Fruit fly (Drosophila melanogaster) whole organism, embryonic: ENCODE data around the gene RluA-1.

Source experiments
- Aef1 ChIP-seq: fragments of 200-800 bp; sonication (Bioruptor generic); IDR thresholded peaks from 3 replicates; pipeline ENCODE4 v1.3.6; 2022; ENCODE audit warnings: missing biosample characterization, missing genetic modification characterization
- B-H2 ChIP-seq: fragments of 200-800 bp; sonication (Bioruptor generic); optimal IDR thresholded peaks from 2 replicates; lab custom pipeline; 2018; ENCODE audit warnings: missing biosample characterization, mild to moderate bottlenecking, missing genetic modification characterization
- BtbVII ChIP-seq: fragments of 200-800 bp; sonication (Bioruptor generic); optimal IDR thresholded peaks from 3 replicates; lab custom pipeline; 2017; ENCODE audit warnings: missing biosample characterization, mild to moderate bottlenecking, missing genetic modification characterization
- CG1233 ChIP-seq: fragments of 200-800 bp; sonication (Bioruptor generic); optimal IDR thresholded peaks from 4 replicates; lab custom pipeline; 2018; ENCODE audit warnings: missing biosample characterization, mild to moderate bottlenecking, missing genetic modification characterization
- CG14014 ChIP-seq: fragments of 200-800 bp; sonication (Bioruptor generic); IDR thresholded peaks from 2 replicates; pipeline ENCODE4 v1.3.6; 2022; ENCODE audit warnings: missing biosample characterization, missing genetic modification characterization
- CG1647 ChIP-seq: fragments of 200-800 bp; sonication (Bioruptor generic); optimal IDR thresholded peaks from 3 replicates; lab custom pipeline; 2016; ENCODE audit warnings: missing biosample characterization, missing genetic modification characterization
- CG17328 ChIP-seq: fragments of 200-800 bp; sonication (Bioruptor generic); IDR thresholded peaks from 2 replicates; pipeline ENCODE4 v1.3.6; 2022; ENCODE audit warnings: missing biosample characterization, missing genetic modification characterization
- CG17361 ChIP-seq: fragments of 200-800 bp; sonication (Bioruptor generic); IDR thresholded peaks from 3 replicates; pipeline ENCODE4 v1.3.6; 2022; ENCODE audit warnings: missing biosample characterization, missing genetic modification characterization
- CG17829 ChIP-seq: fragments of 200-800 bp; optimal IDR thresholded peaks from 2 replicates; lab custom pipeline; 2019; ENCODE audit warnings: missing biosample characterization, mild to moderate bottlenecking, missing genetic modification characterization, moderate library complexity
- CG18619 ChIP-seq: fragments of 200-800 bp; sonication (Bioruptor generic); optimal IDR thresholded peaks from 3 replicates; lab custom pipeline; 2017; ENCODE audit warnings: missing biosample characterization, mild to moderate bottlenecking, missing genetic modification characterization
- CG2120 ChIP-seq: fragments of 200-800 bp; sonication (Bioruptor generic); optimal IDR thresholded peaks from 3 replicates; lab custom pipeline; 2016; ENCODE audit warnings: missing biosample characterization, missing genetic modification characterization
- CG32532 ChIP-seq: fragments of 200-800 bp; sonication (Bioruptor generic); IDR thresholded peaks from 2 replicates; pipeline ENCODE4 v1.3.6; 2022; ENCODE audit warnings: missing biosample characterization, missing genetic modification characterization
- CG3726 ChIP-seq: fragments of 200-800 bp; sonication (Bioruptor generic); IDR thresholded peaks from 3 replicates; pipeline ENCODE4, ENCODE4 v1.3.6; 2022; ENCODE audit warnings: missing biosample characterization, missing genetic modification characterization
- CG4404 ChIP-seq: fragments of 200-800 bp; sonication (Bioruptor generic); IDR thresholded peaks from 2 replicates; pipeline ENCODE4 v1.3.6; 2022; ENCODE audit warnings: missing biosample characterization, missing genetic modification characterization
- CG5953 ChIP-seq: fragments of 200-800 bp; sonication (Bioruptor generic); IDR thresholded peaks from 2 replicates; pipeline ENCODE4 v1.3.6; 2022; ENCODE audit warnings: missing biosample characterization, missing genetic modification characterization
- CG6683 ChIP-seq: fragments of 200-800 bp; sonication (Bioruptor generic); optimal IDR thresholded peaks from 2 replicates; lab custom pipeline; 2017; ENCODE audit warnings: missing biosample characterization, mild to moderate bottlenecking, missing genetic modification characterization, missing genetic modification reagents
- CG7745 ChIP-seq: fragments of 200-800 bp; sonication (Bioruptor generic); optimal IDR thresholded peaks from 2 replicates; lab custom pipeline; 2018; ENCODE audit warnings: missing biosample characterization, mild to moderate bottlenecking, missing genetic modification characterization, moderate library complexity
- CG7963 ChIP-seq: fragments of 200-800 bp; sonication (Bioruptor generic); IDR thresholded peaks from 3 replicates; pipeline ENCODE4 v1.3.6; 2022; ENCODE audit warnings: missing biosample characterization, missing genetic modification characterization; ENCODE audit not compliant: partially characterized antibody
- CG9215 ChIP-seq: fragments of 200-800 bp; sonication (Bioruptor generic); IDR thresholded peaks from 2 replicates; pipeline ENCODE4 v1.3.6; 2022; ENCODE audit warnings: missing biosample characterization, missing genetic modification characterization
- CG9727 ChIP-seq: fragments of 200-800 bp; sonication (Bioruptor generic); optimal IDR thresholded peaks from 3 replicates; lab custom pipeline; 2017; ENCODE audit warnings: missing biosample characterization, mild to moderate bottlenecking, missing genetic modification characterization
- Dbx ChIP-seq: fragments of 200-800 bp; sonication (Bioruptor generic); IDR thresholded peaks from 3 replicates; pipeline ENCODE4 v1.3.6; 2022; ENCODE audit warnings: missing biosample characterization, missing genetic modification characterization
- Dfd ChIP-seq, 2 experiments: fragments of >200 bp; optimal IDR thresholded peaks; 2 replicates each; lab custom pipeline; 2017; ENCODE audit warnings: missing biosample characterization in 2 of 2, missing genetic modification characterization in 2 of 2
- Dip2 ChIP-seq: fragments of 200-800 bp; sonication (Bioruptor generic); IDR thresholded peaks from 2 replicates; pipeline ENCODE4 v1.3.6; 2022; ENCODE audit warnings: missing biosample characterization, missing genetic modification characterization
- Dref ChIP-seq: fragments of 200-800 bp; sonication (Bioruptor generic); IDR thresholded peaks from 2 replicates; pipeline ENCODE4 v1.3.6; 2022; ENCODE audit warnings: missing biosample characterization, missing genetic modification characterization
- Ets65A ChIP-seq: fragments of 200-800 bp; sonication (Bioruptor generic); peaks from one replicate; lab custom pipeline; 2016; ENCODE audit warnings: missing biosample characterization, missing genetic modification characterization
- Fer2 ChIP-seq: fragments of 200-800 bp; sonication (Bioruptor generic); optimal IDR thresholded peaks from 2 replicates; lab custom pipeline; 2018; ENCODE audit warnings: missing biosample characterization, mild to moderate bottlenecking, missing genetic modification characterization, moderate library complexity
- H2.0 ChIP-seq: fragments of 200-800 bp; sonication (Bioruptor generic); IDR thresholded peaks from 2 replicates; pipeline ENCODE4 v1.3.6; 2022; ENCODE audit warnings: missing biosample characterization, missing genetic modification characterization
- Hey ChIP-seq: fragments of 200-800 bp; sonication (Bioruptor generic); optimal IDR thresholded peaks from 3 replicates; lab custom pipeline; 2018; ENCODE audit warnings: missing biosample characterization, mild to moderate bottlenecking, missing genetic modification characterization
- Lhr ChIP-seq: fragments of 200-800 bp; sonication (Bioruptor generic); optimal IDR thresholded peaks from 3 replicates; lab custom pipeline; 2017; ENCODE audit warnings: mild to moderate bottlenecking, missing biosample characterization, missing genetic modification reagents, missing genetic modification characterization
- Med ChIP-seq: fragments of 200-800 bp; sonication (Bioruptor generic); peaks from one replicate; lab custom pipeline; 2016; ENCODE audit warnings: missing biosample characterization, missing genetic modification characterization, mild to moderate bottlenecking, inconsistent platforms, moderate library complexity
- NfI ChIP-seq: fragments of 200-800 bp; sonication (Bioruptor generic); optimal IDR thresholded peaks from 3 replicates; lab custom pipeline; 2018; ENCODE audit warnings: missing biosample characterization, mild to moderate bottlenecking, missing genetic modification characterization, moderate library complexity
- Opbp ChIP-seq: fragments of 200-800 bp; sonication (Bioruptor generic); IDR thresholded peaks from 3 replicates; pipeline ENCODE4 v1.3.6; 2022; ENCODE audit warnings: missing biosample characterization, missing genetic modification characterization; ENCODE audit not compliant: partially characterized antibody
- Sin3A ChIP-seq: fragments of >200 bp; optimal IDR thresholded peaks from 2 replicates; lab custom pipeline; 2018
- Sox100B ChIP-seq: fragments of 200-800 bp; sonication (Bioruptor generic); optimal IDR thresholded peaks from 3 replicates; lab custom pipeline; 2018; ENCODE audit warnings: missing biosample characterization, mild to moderate bottlenecking, missing genetic modification characterization
- Ssrp ChIP-seq: fragments of 200-800 bp; sonication (Bioruptor generic); optimal IDR thresholded peaks from 2 replicates; lab custom pipeline; 2018; ENCODE audit warnings: missing biosample characterization, mild to moderate bottlenecking, missing genetic modification characterization, moderate library complexity
- amos ChIP-seq: fragments of 200-800 bp; sonication (Bioruptor generic); IDR thresholded peaks from 2 replicates; pipeline ENCODE4 v1.3.6; 2022; ENCODE audit warnings: missing biosample characterization, missing genetic modification characterization; ENCODE audit not compliant: partially characterized antibody
- ara ChIP-seq: fragments of 200-800 bp; sonication (Bioruptor generic); IDR thresholded peaks from 2 replicates; pipeline ENCODE4 v1.3.6; 2022; ENCODE audit warnings: missing biosample characterization, missing genetic modification characterization
- ato ChIP-seq: fragments of 200-800 bp; sonication (Bioruptor generic); IDR thresholded peaks from 2 replicates; pipeline ENCODE4 v1.3.6; 2022; ENCODE audit warnings: missing biosample characterization, missing genetic modification characterization; ENCODE audit not compliant: partially characterized antibody
- ci ChIP-seq: fragments of 200-800 bp; sonication (Bioruptor generic); IDR thresholded peaks from 3 replicates; pipeline ENCODE4 v1.3.6; 2022; ENCODE audit warnings: missing biosample characterization, missing genetic modification characterization
- crc ChIP-seq: fragments of 200-800 bp; sonication (Bioruptor generic); optimal IDR thresholded peaks from 2 replicates; lab custom pipeline; 2016; ENCODE audit warnings: missing biosample characterization, missing genetic modification characterization
- danr ChIP-seq: fragments of 200-800 bp; sonication (Bioruptor generic); IDR thresholded peaks from 2 replicates; pipeline ENCODE4 v1.3.6; 2022; ENCODE audit warnings: missing biosample characterization, missing genetic modification characterization
- ewg ChIP-seq: fragments of 200-800 bp; sonication (Bioruptor generic); optimal IDR thresholded peaks from 3 replicates; lab custom pipeline; 2017; ENCODE audit warnings: mild to moderate bottlenecking, missing biosample characterization, missing genetic modification reagents, missing genetic modification characterization
- hb ChIP-seq: fragments of 200-800 bp; sonication (Bioruptor generic); IDR thresholded peaks from 3 replicates; pipeline ENCODE4 v1.3.6; 2022; ENCODE audit warnings: missing biosample characterization, missing genetic modification characterization; ENCODE audit not compliant: partially characterized antibody
- knrl ChIP-seq: fragments of 200-800 bp; sonication (Bioruptor generic); IDR thresholded peaks from 3 replicates; pipeline ENCODE4 v1.3.6; 2022; ENCODE audit warnings: missing biosample characterization, missing genetic modification characterization; ENCODE audit not compliant: partially characterized antibody
- odd ChIP-seq: fragments of 200-800 bp; sonication (Bioruptor generic); optimal IDR thresholded peaks from 2 replicates; lab custom pipeline; 2017; ENCODE audit warnings: missing biosample characterization, mild to moderate bottlenecking, missing genetic modification characterization
- phol ChIP-seq: fragments of 200-800 bp; sonication (Bioruptor generic); optimal IDR thresholded peaks from 3 replicates; lab custom pipeline; 2018; ENCODE audit warnings: missing biosample characterization, mild to moderate bottlenecking, missing genetic modification characterization, moderate library complexity
- ro ChIP-seq: fragments of 200-800 bp; sonication (Bioruptor generic); IDR thresholded peaks from 2 replicates; pipeline ENCODE4 v1.3.6; 2022; ENCODE audit warnings: missing biosample characterization, missing genetic modification characterization
- sna ChIP-seq: fragments of 200-800 bp; sonication (Bioruptor generic); IDR thresholded peaks from 2 replicates; pipeline ENCODE4 v1.3.6; 2022; ENCODE audit warnings: missing biosample characterization, missing genetic modification characterization; ENCODE audit not compliant: partially characterized antibody
- wdn ChIP-seq: fragments of 200-800 bp; sonication (Bioruptor generic); IDR thresholded peaks from 2 replicates; pipeline ENCODE4 v1.3.6; 2022; ENCODE audit warnings: missing biosample characterization, missing genetic modification characterization
- zfh1 ChIP-seq: fragments of 200-800 bp; sonication (Bioruptor generic); IDR thresholded peaks from 3 replicates; pipeline ENCODE4 v1.3.6; 2022; ENCODE audit warnings: missing biosample characterization, missing genetic modification characterization

RluA-1 gene

dm6 chr2L:10426534-10427048, 47.6 kb downstream of the RluA-1 start, which contains the start of the genes SmB and KdelR (continued):
- TF ChIP-seq Sox100B (GFP tag; lab: Kevin White, UChicago) (peak; percentile 48), zfh1 (GFP tag; lab: Robert Waterston, UW) (peak; percentile 6; the same call in 1 of the 3 replicates), CG14014 (GFP tag; lab: Robert Waterston, UW) (no peak), ewg (GFP tag; lab: Kevin White, UChicago) (peak; percentile 56), CG1233 (GFP tag; lab: Kevin White, UChicago) (no peak), wdn (no peak), Sin3A (lab: Kevin White, UChicago) (peak; percentile 44), CG9727 (GFP tag; lab: Kevin White, UChicago) (peak; percentile 42), CG17361 (peak; percentile 60; the same call in 2 of the 3 replicates), knrl (GFP tag; lab: Robert Waterston, UW) (peak; percentile 69), CG7963 (GFP tag; lab: Robert Waterston, UW) (peak; percentile 76), CG6683 (no peak), sna (GFP tag; lab: Robert Waterston, UW) (peak; percentile 89), odd (no peak), CG17829 (tag; lab: Kevin White, UChicago) (peak; percentile 65), BtbVII (GFP tag; lab: Kevin White, UChicago) (peak; percentile 11)

- TF ChIP-seq phol (tag; lab: Kevin White, UChicago) (no peak), Dref (GFP tag; lab: Robert Waterston, UW) (0 out of 2 replicates have a peak, but pooled peaks have one; percentile 6), NfI (no peak), CG2120 (GFP tag; lab: Kevin White, UChicago) (no peak), CG1647 (no peak), hb (GFP tag; lab: Robert Waterston, UW) (peak; percentile 55; the same call in 1 of the 3 replicates), Dip2 (GFP tag; lab: Robert Waterston, UW) (no peak), Aef1 (GFP tag; lab: Robert Waterston, UW) (no peak), Hey (tag; lab: Kevin White, UChicago) (no peak), ro (GFP tag; lab: Robert Waterston, UW) (no peak), CG17328 (GFP tag; lab: Robert Waterston, UW) (no peak), CG18619 (GFP tag; lab: Kevin White, UChicago) (no peak), Dfd (GFP tag; optimal IDR thresholded peaks at IDR 0.05; lab: Kevin White, UChicago) (no peak), amos (0 out of 2 replicates have a peak, but pooled peaks have one; percentile 16), Fer2 (tag; lab: Kevin White, UChicago) (no peak), CG32532 (no peak), CG5953 (GFP tag; lab: Robert Waterston, UW) (0 out of 2 replicates have a peak, but pooled peaks have one; percentile 12), crc (no peak), Ssrp (tag; lab: Kevin White, UChicago) (no peak), ato (0 out of 2 replicates have a peak, but pooled peaks have one; percentile 13), ci (GFP tag; lab: Robert Waterston, UW) (no peak), CG9215 (GFP tag; lab: Robert Waterston, UW) (no peak), Dbx (no peak), Lhr (GFP tag; lab: Kevin White, UChicago) (no peak), B-H2 (GFP tag; lab: Kevin White, UChicago) (no peak), Ets65A (no peak), danr (no peak), CG4404 (GFP tag; lab: Robert Waterston, UW) (0 out of 2 replicates have a peak, but pooled peaks have one; percentile 13), CG7745 (tag; lab: Kevin White, UChicago) (no peak), ara (GFP tag; lab: Robert Waterston, UW) (no peak), CG3726 (0 out of 3 replicates have a peak, but pooled peaks have one; percentile 16), Med (GFP tag; lab: Kevin White, UChicago) (peak; percentile 62), H2.0 (no peak), Opbp (0 out of 3 replicates have a peak, but pooled peaks have one; percentile 4)
Measured at dm6 chr2L:10425599-10425998, 48.5 kb downstream of the RluA-1 start.
